Worm (Caenorhabditis elegans) whole organism, midembryonic: ENCODE data around the gene trd-1.

ENCODE experiments used
- T22C8.4 ChIP-seq: fragments of 200-800 bp; sonication (Bioruptor generic); IDR thresholded peaks from 2 replicates; pipeline ENCODE4 v1.3.6; 2022; ENCODE audit warnings: missing genetic modification characterization, missing compliant biosample characterization
- flt-1 ChIP-seq: fragments of 200-800 bp; sonication (Bioruptor generic); IDR thresholded peaks from 2 replicates; pipeline ENCODE4 v1.3.6; 2022; ENCODE audit warnings: missing genetic modification characterization, missing compliant biosample characterization
- ref-1 ChIP-seq: fragments of 200-800 bp; sonication (Bioruptor generic); conservative IDR thresholded peaks from 2 replicates; pipeline ENCODE4 v1.3.6; 2022; ENCODE audit warnings: missing genetic modification reagents, missing genetic modification characterization, missing compliant biosample characterization

ce11 chrIII:7399004-7399403 lies 13.0 kb downstream of the trd-1 start:
- TF ChIP-seq T22C8.4 (no peak), ref-1 (GFP tag; lab: Robert Waterston, UW) (no peak), flt-1 (no peak)
